Fruit fly (Drosophila melanogaster) whole organism, embryonic: ENCODE results near the gene Rh4.

ENCODE experiments used
- B-H2 ChIP-seq: fragments of 200-800 bp; sonication (Bioruptor generic); optimal IDR thresholded peaks from 2 replicates; lab custom pipeline; 2018; ENCODE audit warnings: missing biosample characterization, mild to moderate bottlenecking, missing genetic modification characterization
- Bgb ChIP-seq: fragments of 200-800 bp; sonication (Bioruptor generic); IDR thresholded peaks from 2 replicates; pipeline ENCODE4 v1.3.6; 2022; ENCODE audit warnings: missing biosample characterization, missing genetic modification characterization; ENCODE audit not compliant: partially characterized antibody
- Bteb2 ChIP-seq: fragments of 200-800 bp; sonication (Bioruptor generic); optimal IDR thresholded peaks from 2 replicates; lab custom pipeline; 2016; ENCODE audit warnings: missing biosample characterization, missing genetic modification characterization
- CG10321 ChIP-seq: fragments of 200-800 bp; sonication (Bioruptor generic); IDR thresholded peaks from 2 replicates; pipeline ENCODE4 v1.3.6; 2022; ENCODE audit warnings: missing biosample characterization, missing genetic modification characterization
- CG10366 ChIP-seq: fragments of 200-800 bp; sonication (Bioruptor generic); IDR thresholded peaks from 2 replicates; pipeline ENCODE4 v1.3.6; 2022; ENCODE audit warnings: missing biosample characterization, missing genetic modification characterization
- CG10543 ChIP-seq: fragments of 200-800 bp; sonication (Bioruptor generic); optimal IDR thresholded peaks from 3 replicates; lab custom pipeline; 2017; ENCODE audit warnings: missing biosample characterization, mild to moderate bottlenecking, missing genetic modification characterization, moderate library complexity
- CG12236 ChIP-seq: fragments of 200-800 bp; sonication (Bioruptor generic); optimal IDR thresholded peaks from 2 replicates; lab custom pipeline; 2016; ENCODE audit warnings: missing biosample characterization, missing genetic modification characterization
- CG14667 ChIP-seq: fragments of 200-800 bp; sonication (Bioruptor generic); IDR thresholded peaks from 2 replicates; pipeline ENCODE4 v1.3.6; 2022; ENCODE audit warnings: missing biosample characterization, missing genetic modification characterization
- CG15514 ChIP-seq: fragments of 200-800 bp; sonication (Bioruptor generic); optimal IDR thresholded peaks from 3 replicates; lab custom pipeline; 2017; ENCODE audit warnings: missing biosample characterization, missing genetic modification characterization, mild to moderate bottlenecking, moderate library complexity, missing genetic modification reagents
- CG17802 ChIP-seq: fragments of 200-800 bp; sonication (Bioruptor generic); optimal IDR thresholded peaks from 2 replicates; lab custom pipeline; 2018; ENCODE audit warnings: missing biosample characterization, mild to moderate bottlenecking, missing genetic modification characterization, moderate library complexity
- CG2116 ChIP-seq: fragments of 200-800 bp; sonication (Bioruptor generic); optimal IDR thresholded peaks from 3 replicates; lab custom pipeline; 2018; ENCODE audit warnings: missing biosample characterization, mild to moderate bottlenecking, missing genetic modification characterization
- CG31365 ChIP-seq: fragments of 200-800 bp; sonication (Bioruptor generic); optimal IDR thresholded peaks from 2 replicates; lab custom pipeline; 2018; ENCODE audit warnings: missing biosample characterization, mild to moderate bottlenecking, missing genetic modification characterization
- CG3407 ChIP-seq: fragments of 200-800 bp; sonication (Bioruptor generic); optimal IDR thresholded peaks from 2 replicates; lab custom pipeline; 2018; ENCODE audit warnings: missing biosample characterization, mild to moderate bottlenecking, missing genetic modification characterization
- CG3995 ChIP-seq: fragments of 200-800 bp; sonication (Bioruptor generic); optimal IDR thresholded peaks from 3 replicates; lab custom pipeline; 2016; ENCODE audit warnings: missing biosample characterization, missing genetic modification characterization
- CG6791 ChIP-seq: fragments of 200-800 bp; sonication (Bioruptor generic); IDR thresholded peaks from 3 replicates; pipeline ENCODE4 v1.3.6; 2022; ENCODE audit warnings: missing biosample characterization, missing genetic modification characterization; ENCODE audit not compliant: partially characterized antibody
- CG7357 ChIP-seq: fragments of 200-800 bp; sonication (Bioruptor generic); IDR thresholded peaks from 3 replicates; pipeline ENCODE4 v1.3.6; 2022; ENCODE audit warnings: missing biosample characterization, missing genetic modification characterization
- CG7372 ChIP-seq: fragments of 200-800 bp; sonication (Bioruptor generic); IDR thresholded peaks from 2 replicates; pipeline ENCODE4 v1.3.6; 2022; ENCODE audit warnings: missing biosample characterization, missing genetic modification characterization
- CG7963 ChIP-seq: fragments of 200-800 bp; sonication (Bioruptor generic); IDR thresholded peaks from 3 replicates; pipeline ENCODE4 v1.3.6; 2022; ENCODE audit warnings: missing biosample characterization, missing genetic modification characterization; ENCODE audit not compliant: partially characterized antibody
- CG8089 ChIP-seq: fragments of 200-800 bp; sonication (Bioruptor generic); optimal IDR thresholded peaks from 3 replicates; lab custom pipeline; 2016; ENCODE audit warnings: missing biosample characterization, missing genetic modification characterization
- CG8924 ChIP-seq: fragments of 200-800 bp; optimal IDR thresholded peaks from 3 replicates; lab custom pipeline; 2019; ENCODE audit warnings: missing biosample characterization, mild to moderate bottlenecking, missing genetic modification characterization, moderate library complexity
- CG9727 ChIP-seq: fragments of 200-800 bp; sonication (Bioruptor generic); optimal IDR thresholded peaks from 3 replicates; lab custom pipeline; 2017; ENCODE audit warnings: missing biosample characterization, mild to moderate bottlenecking, missing genetic modification characterization
- D19A ChIP-seq: fragments of 200-800 bp; optimal IDR thresholded peaks from 3 replicates; lab custom pipeline; 2019; ENCODE audit warnings: missing biosample characterization, mild to moderate bottlenecking, missing genetic modification characterization, moderate library complexity
- Dad ChIP-seq: fragments of 200-800 bp; sonication (Bioruptor generic); optimal IDR thresholded peaks from 3 replicates; lab custom pipeline; 2016; ENCODE audit warnings: missing biosample characterization, missing genetic modification characterization
- Dbx ChIP-seq: fragments of 200-800 bp; sonication (Bioruptor generic); IDR thresholded peaks from 3 replicates; pipeline ENCODE4 v1.3.6; 2022; ENCODE audit warnings: missing biosample characterization, missing genetic modification characterization
- Dip3 ChIP-seq: fragments of 200-800 bp; sonication (Bioruptor generic); optimal IDR thresholded peaks from 3 replicates; lab custom pipeline; 2016; ENCODE audit warnings: missing biosample characterization, missing genetic modification characterization
- Doc2 ChIP-seq: fragments of 200-800 bp; sonication (Bioruptor generic); IDR thresholded peaks from 2 replicates; pipeline ENCODE4 v1.3.6; 2022; ENCODE audit warnings: missing biosample characterization, missing genetic modification characterization
- Ets97D ChIP-seq: fragments of 200-800 bp; sonication (Bioruptor generic); optimal IDR thresholded peaks from 3 replicates; lab custom pipeline; 2016; ENCODE audit warnings: missing biosample characterization, missing genetic modification characterization
- HLH3B ChIP-seq: fragments of 200-800 bp; sonication (Bioruptor generic); IDR thresholded peaks from 2 replicates; pipeline ENCODE4 v1.3.6; 2022; ENCODE audit warnings: missing biosample characterization, missing genetic modification characterization
- Lim3 ChIP-seq: fragments of 200-800 bp; sonication (Bioruptor generic); IDR thresholded peaks from 2 replicates; pipeline ENCODE4 v1.3.6; 2022; ENCODE audit warnings: missing biosample characterization, missing genetic modification characterization
- Mad ChIP-seq: fragments of 200-800 bp; sonication (Bioruptor generic); optimal IDR thresholded peaks from 2 replicates; lab custom pipeline; 2016; ENCODE audit warnings: missing biosample characterization, missing genetic modification characterization
- Mes4 ChIP-seq: fragments of 200-800 bp; sonication (Bioruptor generic); optimal IDR thresholded peaks from 2 replicates; lab custom pipeline; 2016; ENCODE audit warnings: missing biosample characterization, missing genetic modification characterization
- Pdp1 ChIP-seq, 2 experiments: fragments of 200-800 bp; sonication (Bioruptor generic); optimal IDR thresholded peaks; 3 replicates each; lab custom pipeline; 2016; ENCODE audit warnings: missing biosample characterization in 2 of 2, missing genetic modification characterization in 2 of 2, mild to moderate bottlenecking in 1 of 2, moderate library complexity in 1 of 2
- Six4 ChIP-seq: fragments of 200-800 bp; sonication (Bioruptor generic); optimal IDR thresholded peaks from 2 replicates; lab custom pipeline; 2016; ENCODE audit warnings: missing biosample characterization, missing genetic modification characterization
- ara ChIP-seq: fragments of 200-800 bp; sonication (Bioruptor generic); IDR thresholded peaks from 2 replicates; pipeline ENCODE4 v1.3.6; 2022; ENCODE audit warnings: missing biosample characterization, missing genetic modification characterization
- bigmax ChIP-seq: fragments of 200-800 bp; sonication (Bioruptor generic); optimal IDR thresholded peaks from 2 replicates; lab custom pipeline; 2018; ENCODE audit warnings: missing biosample characterization, mild to moderate bottlenecking, missing genetic modification characterization
- cg ChIP-seq: fragments of 200-800 bp; sonication (Bioruptor generic); optimal IDR thresholded peaks from 3 replicates; lab custom pipeline; 2019; ENCODE audit warnings: missing biosample characterization, mild to moderate bottlenecking, missing genetic modification characterization, moderate library complexity
- her ChIP-seq: fragments of 200-800 bp; sonication (Bioruptor generic); optimal IDR thresholded peaks from 2 replicates; lab custom pipeline; 2016; ENCODE audit warnings: missing biosample characterization, missing genetic modification characterization
- kni ChIP-seq: fragments of 200-800 bp; sonication (Bioruptor generic); optimal IDR thresholded peaks from 3 replicates; lab custom pipeline; 2017; ENCODE audit warnings: mild to moderate bottlenecking, missing biosample characterization, missing genetic modification reagents, missing genetic modification characterization
- otp ChIP-seq: fragments of 200-800 bp; sonication (Bioruptor generic); IDR thresholded peaks from 3 replicates; pipeline ENCODE4, ENCODE4 v1.3.6; 2022; ENCODE audit warnings: missing biosample characterization, missing genetic modification characterization
- pros ChIP-seq: fragments of 200-800 bp; sonication (Bioruptor generic); optimal IDR thresholded peaks from 3 replicates; lab custom pipeline; 2019; ENCODE audit warnings: missing biosample characterization, mild to moderate bottlenecking, missing genetic modification characterization, moderate library complexity
- sd ChIP-seq: fragments of 200-800 bp; sonication (Bioruptor generic); optimal IDR thresholded peaks from 3 replicates; lab custom pipeline; 2018; ENCODE audit warnings: missing biosample characterization, mild to moderate bottlenecking, missing genetic modification characterization, moderate library complexity
- sens ChIP-seq: fragments of 200-800 bp; sonication (Bioruptor generic); peaks from one replicate; lab custom pipeline; 2016; ENCODE audit warnings: missing biosample characterization, missing genetic modification characterization
- seq ChIP-seq: fragments of 200-800 bp; sonication (Bioruptor generic); IDR thresholded peaks from 2 replicates; pipeline ENCODE4 v1.3.6; 2022; ENCODE audit warnings: missing biosample characterization, missing genetic modification characterization
- sna ChIP-seq: fragments of 200-800 bp; sonication (Bioruptor generic); IDR thresholded peaks from 2 replicates; pipeline ENCODE4 v1.3.6; 2022; ENCODE audit warnings: missing biosample characterization, missing genetic modification characterization; ENCODE audit not compliant: partially characterized antibody
- toy ChIP-seq: fragments of 200-800 bp; sonication (Bioruptor generic); IDR thresholded peaks from 2 replicates; pipeline ENCODE4 v1.3.6; 2022; ENCODE audit warnings: missing biosample characterization, missing genetic modification characterization
- tx ChIP-seq: fragments of 200-800 bp; sonication (Bioruptor generic); optimal IDR thresholded peaks from 2 replicates; lab custom pipeline; 2016; ENCODE audit warnings: missing biosample characterization, missing genetic modification characterization
- unc-4 ChIP-seq: fragments of 200-800 bp; sonication (Bioruptor generic); IDR thresholded peaks from 2 replicates; pipeline ENCODE4 v1.3.6; 2022; ENCODE audit warnings: missing biosample characterization, missing genetic modification characterization; ENCODE audit not compliant: partially characterized antibody

Gene Rh4

DNA sequence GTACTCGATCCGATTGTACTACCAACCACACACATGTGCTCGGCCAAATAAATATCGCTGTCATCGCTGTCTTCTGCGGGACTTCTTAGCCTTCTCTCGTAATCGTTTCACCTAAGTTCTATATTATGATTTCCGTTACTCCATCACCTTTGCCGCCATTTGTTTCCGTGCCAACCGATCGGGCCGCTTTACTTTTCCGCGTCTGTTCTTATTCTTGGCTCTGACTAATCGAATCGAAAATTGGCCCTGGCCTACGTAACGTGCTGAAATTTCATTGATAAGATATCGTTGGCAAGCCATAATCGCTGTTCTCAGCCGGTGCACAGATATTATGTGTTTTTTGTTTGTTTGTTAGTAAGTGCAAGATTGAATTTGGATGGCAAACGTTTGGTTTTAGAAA lies 4.9 kb upstream of the Rh4 start (continued):
- TF ChIP-seq Six4 (GFP tag; lab: Kevin White, UChicago) (no peak), Dbx (GFP tag; lab: Robert Waterston, UW) (no peak), CG15514 (GFP tag; lab: Kevin White, UChicago) (no peak), CG10543 (GFP tag; lab: Kevin White, UChicago) (no peak), Bteb2 (GFP tag; lab: Kevin White, UChicago) (no peak), Doc2 (GFP tag; lab: Robert Waterston, UW) (no peak), CG17802 (no peak), CG8924 (tag; lab: Kevin White, UChicago) (no peak), bigmax (GFP tag; lab: Kevin White, UChicago) (no peak)

DNA sequence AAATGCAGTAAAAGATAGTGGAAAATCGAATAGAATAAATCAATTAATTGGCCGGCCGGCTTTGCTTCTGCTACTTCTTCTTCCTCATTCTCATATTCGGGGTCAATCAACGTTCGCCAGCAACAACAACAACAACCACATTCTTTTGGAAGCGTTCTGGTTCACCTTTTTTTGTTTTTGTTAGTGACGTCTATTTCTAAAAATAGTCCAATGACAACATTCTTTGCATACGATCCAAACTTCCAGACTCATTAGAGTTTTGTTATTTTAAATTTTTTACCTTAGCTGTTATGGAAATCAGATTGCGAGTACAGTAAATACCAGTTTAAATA lies 3.5 kb upstream of the Rh4 start:
- peak; percentile 22 for TF ChIP-seq sens (GFP tag; lab: Kevin White, UChicago)
- TF ChIP-seq sd (tag; lab: Kevin White, UChicago), result peak; percentile 96
- no peak for TF ChIP-seq Mad (GFP tag; lab: Kevin White, UChicago)

DNA sequence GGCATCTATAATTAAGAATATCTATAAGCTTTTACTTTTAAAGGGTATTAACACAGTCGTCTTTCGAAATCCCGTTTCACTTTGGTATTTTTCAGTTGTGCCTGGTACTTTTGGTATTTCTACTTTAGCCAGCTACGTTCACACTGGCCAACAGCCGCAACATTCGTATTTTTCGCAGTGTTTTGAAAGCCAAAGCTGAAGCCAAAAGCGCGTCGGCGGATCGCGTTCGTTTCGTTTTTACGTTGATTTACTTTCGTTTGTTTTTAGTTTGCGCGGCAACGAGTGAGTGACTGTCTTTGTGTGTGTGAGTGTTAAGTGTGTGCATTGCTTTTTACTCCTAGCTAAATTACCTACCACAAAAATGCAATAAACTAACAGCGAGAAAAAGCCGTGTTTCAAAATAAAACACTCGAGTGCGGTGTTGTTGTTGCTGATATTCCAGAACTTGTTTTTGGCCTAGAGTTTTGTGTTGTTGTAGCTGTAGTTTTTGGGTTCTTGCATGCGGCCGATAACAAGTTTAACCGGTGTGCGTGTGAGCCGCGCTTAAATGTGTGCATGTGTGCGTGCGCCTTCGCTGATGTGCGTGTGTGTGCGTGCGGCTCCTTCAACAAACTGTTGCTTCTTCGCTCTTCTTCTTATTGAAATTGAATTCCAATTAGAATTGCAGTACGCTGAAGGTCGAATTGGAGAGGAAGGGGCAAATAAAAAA lies 3.0 kb upstream of the Rh4 start, which contains the start of gene Lmpt:
TSS of gene Lmpt (plus strand) at position 173 of the 709 bp plus-strand sequence.
- no peak for TF ChIP-seq ara (GFP tag; lab: Robert Waterston, UW)
- TF ChIP-seq cg (GFP tag; lab: Kevin White, UChicago), result peak; percentile 85
- TF ChIP-seq Dad (GFP tag; lab: Kevin White, UChicago), result no peak
- no peak for TF ChIP-seq Dip3
- TF ChIP-seq CG2116 (GFP tag; lab: Kevin White, UChicago), result peak; percentile 13
- TF ChIP-seq CG31365 (tag; lab: Kevin White, UChicago), result peak; percentile 8
- TF ChIP-seq pros, result peak; percentile 26
- no peak for TF ChIP-seq CG12236 (GFP tag; lab: Kevin White, UChicago)
- TF ChIP-seq CG10366 (GFP tag; lab: Robert Waterston, UW), result no peak
- no peak for TF ChIP-seq tx
- TF ChIP-seq Mes4 (GFP tag; lab: Kevin White, UChicago), result no peak
- TF ChIP-seq Lim3 (GFP tag; lab: Robert Waterston, UW), result no peak
- peak; percentile 31; the same call in 1 of the 2 replicates for TF ChIP-seq Bgb (GFP tag; lab: Robert Waterston, UW)
- no peak for TF ChIP-seq CG3407 (GFP tag; lab: Kevin White, UChicago)
- TF ChIP-seq CG7963 (GFP tag; lab: Robert Waterston, UW), result no peak
- TF ChIP-seq Pdp1 (GFP tag; optimal IDR thresholded peaks at IDR 0.05; lab: Kevin White, UChicago), result peak in 1 of 2 experiments; percentile 45
- no peak for TF ChIP-seq CG14667 (GFP tag; lab: Robert Waterston, UW)
- peak; percentile 48 for TF ChIP-seq CG15514 (GFP tag; lab: Kevin White, UChicago)
- no peak for TF ChIP-seq seq
- no peak for TF ChIP-seq CG7372 (GFP tag; lab: Robert Waterston, UW)
- no peak for TF ChIP-seq HLH3B (GFP tag; lab: Robert Waterston, UW)
- no peak for TF ChIP-seq CG8089 (GFP tag; lab: Kevin White, UChicago)
- TF ChIP-seq D19A (tag; lab: Kevin White, UChicago), result peak; percentile 99
- TF ChIP-seq B-H2, result no peak
- no peak for TF ChIP-seq otp (GFP tag; lab: Robert Waterston, UW)
- no peak for TF ChIP-seq CG7357
- no peak for TF ChIP-seq unc-4
- no peak for TF ChIP-seq CG6791 (GFP tag; lab: Robert Waterston, UW)
- TF ChIP-seq her (GFP tag; lab: Kevin White, UChicago), result no peak
- no peak for TF ChIP-seq sna (GFP tag; lab: Robert Waterston, UW)
- TF ChIP-seq toy, result no peak
- no peak for TF ChIP-seq CG10321 (GFP tag; lab: Robert Waterston, UW)
- TF ChIP-seq Ets97D (GFP tag; lab: Kevin White, UChicago), result peak; percentile 38
- TF ChIP-seq CG9727 (GFP tag; lab: Kevin White, UChicago), result no peak
- TF ChIP-seq CG3995 (GFP tag; lab: Kevin White, UChicago), result no peak
- TF ChIP-seq kni (GFP tag; lab: Kevin White, UChicago), result no peak
